Worm (Caenorhabditis elegans) whole organism, L2 larva: Measurements from ENCODE around the gene hmit-1.1.

Experiments
- C34F6.9 ChIP-seq: fragments of 150-350 bp; optimal IDR thresholded peaks from 2 replicates; lab custom pipeline; 2014; ENCODE audit warnings: missing biosample characterization, missing genetic modification characterization
- ZK546.5 ChIP-seq: sonication (generic microtip); optimal IDR thresholded peaks from 2 replicates; lab custom pipeline; 2017; ENCODE audit warnings: missing biosample characterization, missing genetic modification characterization
- ama-1 ChIP-seq: fragments of 150-350 bp; optimal IDR thresholded peaks from 2 replicates; lab custom pipeline; 2018; ENCODE audit warnings: inconsistent platforms
- egl-27 ChIP-seq: sonication (generic microtip); optimal IDR thresholded peaks from 3 replicates; lab custom pipeline; 2017; ENCODE audit warnings: missing biosample characterization, missing genetic modification reagents, missing genetic modification characterization
- lin-39 ChIP-seq: fragments of 150-350 bp; optimal IDR thresholded peaks from 2 replicates; lab custom pipeline; 2014; ENCODE audit warnings: missing biosample characterization, missing genetic modification reagents, missing genetic modification characterization
- nhr-237 ChIP-seq: fragments of 150-350 bp; optimal IDR thresholded peaks from 2 replicates; lab custom pipeline; 2014; ENCODE audit warnings: missing biosample characterization, missing genetic modification characterization
- ztf-11 ChIP-seq: sonication (generic microtip); optimal IDR thresholded peaks from 2 replicates; lab custom pipeline; 2017; ENCODE audit warnings: missing biosample characterization, missing genetic modification characterization

- TF ChIP-seq lin-39 (tag; lab: Kevin White, UChicago) (no peak), nhr-237 (no peak), egl-27 (tag; lab: Kevin White, UChicago) (no peak), ama-1 (lab: Kevin White, UChicago) (no peak), C34F6.9 (tag; lab: Kevin White, UChicago) (peak; percentile 61), ztf-11 (tag; lab: Kevin White, UChicago) (no peak), ZK546.5 (no peak)
These were observed 17.0 kb downstream of the hmit-1.1 start, which contains the start of gene ints-5 for ce11 chrV:18533606-18534005.
